Fruit fly (Drosophila melanogaster): ENCODE results near the gene Mkp.

Gene Mkp

DNA sequence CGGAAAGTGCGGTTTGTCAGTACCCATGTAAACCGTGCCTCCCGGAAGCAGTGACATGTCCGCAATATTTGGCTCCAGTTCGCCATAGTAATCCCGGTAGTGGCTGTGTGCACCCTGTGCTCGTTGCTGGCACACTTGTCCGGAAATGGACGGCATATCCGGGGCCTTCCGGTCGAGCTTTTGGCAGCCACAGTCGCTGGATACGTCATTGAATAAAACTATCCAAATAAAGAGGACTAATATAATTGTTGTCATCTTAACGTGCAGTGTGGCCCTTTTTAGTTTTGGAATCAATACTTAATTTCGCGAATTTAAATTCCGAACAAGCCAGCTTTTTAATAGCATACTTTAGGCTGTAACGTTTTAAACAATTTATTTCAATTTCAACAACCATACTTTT is 8.4 kb downstream of the Mkp start, which contains the start of gene CG7049 (continued):
- TF ChIP-seq CG12942 (GFP tag; optimal IDR thresholded peaks at IDR 0.05) (no peak), Ets97D (GFP tag; optimal IDR thresholded peaks at IDR 0.05) (peak; percentile 43), CG4617 (GFP tag; optimal IDR thresholded peaks at IDR 0.05; ENCODE audit: borderline replicate concordance) (peak; percentile 6), lola (GFP tag; optimal IDR thresholded peaks at IDR 0.05) (peak in 1 of 3 experiments; percentile 23), CG32767 (GFP tag; IDR thresholded peaks at IDR 0.05) (no peak), Ravus (GFP tag; IDR thresholded peaks at IDR 0.05) (no peak), BEAF-32 (GFP tag; optimal IDR thresholded peaks at IDR 0.05) (peak; percentile 9), dm (GFP tag; optimal IDR thresholded peaks at IDR 0.05) (no peak), CG18011 (GFP tag; optimal IDR thresholded peaks at IDR 0.05) (peak; percentile 25), CG9797 (GFP tag; optimal IDR thresholded peaks at IDR 0.05) (peak; percentile 57), Sin3A (optimal IDR thresholded peaks at IDR 0.05) (no peak), so (GFP tag; IDR thresholded peaks at IDR 0.05) (no peak), CG3995 (GFP tag; optimal IDR thresholded peaks at IDR 0.05) (peak; percentile 79), eve (GFP tag; optimal IDR thresholded peaks at IDR 0.05) (no peak), CG8290 (GFP tag; optimal IDR thresholded peaks at IDR 0.05) (no peak), CG8290 (tag; optimal IDR thresholded peaks at IDR 0.05) (no peak), hkb (optimal IDR thresholded peaks at IDR 0.05) (no peak), hkb (GFP tag; IDR thresholded peaks at IDR 0.05) (peak; percentile 42; the same call in 1 of the 2 replicates), CG7271 (tag; optimal IDR thresholded peaks at IDR 0.05) (no peak), Hr51 (GFP tag; optimal IDR thresholded peaks at IDR 0.05) (no peak), CG10147 (GFP tag; optimal IDR thresholded peaks at IDR 0.05) (peak; percentile 14), Hsf (GFP tag; optimal IDR thresholded peaks at IDR 0.05) (no peak), sd (tag; optimal IDR thresholded peaks at IDR 0.05) (peak; percentile 80), CG3281 (GFP tag; optimal IDR thresholded peaks at IDR 0.05) (peak; percentile 22), klu (GFP tag; IDR thresholded peaks at IDR 0.05) (no peak), sens (GFP tag) (peak; percentile 57), CG13287 (GFP tag; IDR thresholded peaks at IDR 0.05; ENCODE audit: partially characterized antibody) (peak; percentile 59), CHES-1-like (GFP tag; optimal IDR thresholded peaks at IDR 0.05) (peak; percentile 4), E2f2 (GFP tag; IDR thresholded peaks at IDR 0.05) (no peak), en (GFP tag; optimal IDR thresholded peaks at IDR 0.05) (no peak), ase (GFP tag; IDR thresholded peaks at IDR 0.05) (no peak), Stat92E (GFP tag; optimal IDR thresholded peaks at IDR 0.05) (peak in 1 of 3 experiments; percentile 18), Lhr (GFP tag; optimal IDR thresholded peaks at IDR 0.05) (peak; percentile 72), Spps (tag; optimal IDR thresholded peaks at IDR 0.05) (peak; percentile 2), toy (GFP tag; IDR thresholded peaks at IDR 0.05) (no peak), pzg (GFP tag; optimal IDR thresholded peaks at IDR 0.05) (peak; percentile 50), TFAM (GFP tag; optimal IDR thresholded peaks at IDR 0.05) (no peak), CrebB (tag; optimal IDR thresholded peaks at IDR 0.05) (peak; percentile 33), Nf-YA (GFP tag; IDR thresholded peaks at IDR 0.05) (no peak), MESR4 (GFP tag; optimal IDR thresholded peaks at IDR 0.05) (peak; percentile 63)

DNA sequence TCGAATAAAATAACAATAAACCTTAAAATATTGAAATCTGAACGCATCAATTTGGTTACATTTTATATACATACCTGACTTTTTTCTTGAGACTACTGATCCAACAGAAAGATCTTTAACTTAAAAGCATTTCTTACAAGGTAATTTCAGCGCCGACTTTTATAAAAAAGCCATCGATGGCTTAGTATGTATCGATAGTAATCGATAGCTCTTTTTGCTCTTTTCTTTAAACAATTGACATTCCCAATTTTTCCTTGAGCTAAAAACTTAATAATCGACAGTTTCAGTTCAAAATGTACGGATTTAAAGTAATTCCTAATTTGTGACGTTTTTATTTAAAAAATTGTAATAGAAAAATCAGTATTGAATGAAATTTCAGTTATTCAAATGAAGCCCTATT is 9.8 kb downstream of the Mkp start:
- TF ChIP-seq Deaf1 (tag; optimal IDR thresholded peaks at IDR 0.05), result no peak
- TF ChIP-seq Tbp (GFP tag; optimal IDR thresholded peaks at IDR 0.05), result no peak
- peak; percentile 2 for TF ChIP-seq CG10267 (tag; optimal IDR thresholded peaks at IDR 0.05)
- TF ChIP-seq ato (GFP tag; IDR thresholded peaks at IDR 0.05; ENCODE audit: partially characterized antibody), result peak; percentile 81
- no peak for TF ChIP-seq Drgx (GFP tag; IDR thresholded peaks at IDR 0.05)
- TF ChIP-seq CG1603 (tag; optimal IDR thresholded peaks at IDR 0.05), result peak; percentile 36
- peak; percentile 14 for TF ChIP-seq CoRest (tag; optimal IDR thresholded peaks at IDR 0.05)
- peak; percentile 86 for TF ChIP-seq knrl (GFP tag; IDR thresholded peaks at IDR 0.05; ENCODE audit: partially characterized antibody)
- TF ChIP-seq CG12236 (GFP tag; optimal IDR thresholded peaks at IDR 0.05), result no peak
- TF ChIP-seq Ptx1 (GFP tag; IDR thresholded peaks at IDR 0.05), result no peak
- TF ChIP-seq Opbp (GFP tag; IDR thresholded peaks at IDR 0.05; ENCODE audit: partially characterized antibody), result peak; percentile 92
- TF ChIP-seq HmgZ (tag; optimal IDR thresholded peaks at IDR 0.05), result peak; percentile 21
- TF ChIP-seq BEAF-32 (GFP tag; optimal IDR thresholded peaks at IDR 0.05), result peak; percentile 84
- no peak for TF ChIP-seq fd102C (GFP tag; optimal IDR thresholded peaks at IDR 0.05)
- TF ChIP-seq HLH54F (GFP tag; optimal IDR thresholded peaks at IDR 0.05), result no peak

Measured in whole organism, embryonic.